Worm (Caenorhabditis elegans): Measurements from ENCODE around the gene H01M10.1.

H01M10.1 gene

ce11 chrX:2604358-2605016, 24.1 kb upstream of the H01M10.1 start:
- TF ChIP-seq pag-3 (tag; optimal IDR thresholded peaks at IDR 0.05; ENCODE audit: borderline replicate concordance) (no peak), pha-2 (tag; optimal IDR thresholded peaks at IDR 0.05) (no peak), ceh-24 (tag; optimal IDR thresholded peaks at IDR 0.05) (no peak), nhr-11 (tag; optimal IDR thresholded peaks at IDR 0.05) (no peak), unc-55 (GFP tag; optimal IDR thresholded peaks at IDR 0.05) (no peak), unc-86 (tag; optimal IDR thresholded peaks at IDR 0.05) (no peak), fkh-6 (tag; optimal IDR thresholded peaks at IDR 0.05) (no peak), lim-6 (tag; optimal IDR thresholded peaks at IDR 0.05) (no peak), mec-3 (tag; optimal IDR thresholded peaks at IDR 0.05; ENCODE audit: borderline replicate concordance) (no peak), hlh-6 (tag; optimal IDR thresholded peaks at IDR 0.05) (no peak), C38D4.7 (GFP tag; optimal IDR thresholded peaks at IDR 0.05) (no peak), F13H6.1 (tag; optimal IDR thresholded peaks at IDR 0.05) (no peak), dmd-4 (tag; optimal IDR thresholded peaks at IDR 0.05; ENCODE audit: borderline replicate concordance) (no peak), gmeb-2 (tag; optimal IDR thresholded peaks at IDR 0.05) (no peak), ztf-16 (tag; optimal IDR thresholded peaks at IDR 0.05) (no peak), ceh-22 (tag; optimal IDR thresholded peaks at IDR 0.05) (no peak), elt-4 (tag; optimal IDR thresholded peaks at IDR 0.05) (no peak), eyg-1 (tag; optimal IDR thresholded peaks at IDR 0.05) (no peak)

- TF ChIP-seq pha-4 (tag; optimal IDR thresholded peaks at IDR 0.05), result no peak
- peak; percentile 23 for TF ChIP-seq unc-42 (tag; optimal IDR thresholded peaks at IDR 0.05)
These were observed 20.8 kb upstream of the H01M10.1 start for ce11 chrX:2601025-2601705.

- TF ChIP-seq ceh-31 (tag; optimal IDR thresholded peaks at IDR 0.05) (peak; percentile 78), unc-86 (tag; optimal IDR thresholded peaks at IDR 0.05) (no peak), C38D4.7 (GFP tag; optimal IDR thresholded peaks at IDR 0.05) (peak; percentile 14), ceh-14 (tag; optimal IDR thresholded peaks at IDR 0.05) (peak; percentile 74), hlh-8 (tag; optimal IDR thresholded peaks at IDR 0.05) (no peak), ama-1 (optimal IDR thresholded peaks at IDR 0.05) (no peak), K02D7.2 (tag; optimal IDR thresholded peaks at IDR 0.05) (no peak), gmeb-2 (tag; optimal IDR thresholded peaks at IDR 0.05) (no peak), madf-2 (tag; optimal IDR thresholded peaks at IDR 0.05) (no peak), unc-42 (tag; optimal IDR thresholded peaks at IDR 0.05) (peak; percentile 75), unc-55 (GFP tag; optimal IDR thresholded peaks at IDR 0.05) (peak; percentile 24), ceh-22 (tag; optimal IDR thresholded peaks at IDR 0.05) (no peak), sdc-2 (tag; optimal IDR thresholded peaks at IDR 0.05) (peak; percentile 2), C08G9.2 (tag; optimal IDR thresholded peaks at IDR 0.05) (peak; percentile 40), ceh-34 (tag; optimal IDR thresholded peaks at IDR 0.05) (peak; percentile 53), elt-2 (tag; optimal IDR thresholded peaks at IDR 0.05) (no peak), ceh-48 (tag; optimal IDR thresholded peaks at IDR 0.05) (no peak), ets-4 (tag; optimal IDR thresholded peaks at IDR 0.05) (no peak), rnt-1 (tag; optimal IDR thresholded peaks at IDR 0.05) (peak; percentile 72), sox-2 (GFP tag; IDR thresholded peaks at IDR 0.05) (no peak), ceh-18 (tag; optimal IDR thresholded peaks at IDR 0.05) (peak; percentile 93), pha-4 (tag; optimal IDR thresholded peaks at IDR 0.05) (no peak), ceh-19 (GFP tag; optimal IDR thresholded peaks at IDR 0.05) (no peak), pag-3 (tag; optimal IDR thresholded peaks at IDR 0.05; ENCODE audit: borderline replicate concordance) (no peak), ttx-3 (tag; optimal IDR thresholded peaks at IDR 0.05) (no peak), tbx-2 (tag; optimal IDR thresholded peaks at IDR 0.05) (peak; percentile 65), F13H6.1 (tag; optimal IDR thresholded peaks at IDR 0.05) (peak; percentile 37), syd-9 (tag; optimal IDR thresholded peaks at IDR 0.05) (peak; percentile 54), nfya-1 (tag; optimal IDR thresholded peaks at IDR 0.05) (peak; percentile 61), fkh-6 (tag; optimal IDR thresholded peaks at IDR 0.05) (peak; percentile 37), hlh-6 (tag; optimal IDR thresholded peaks at IDR 0.05) (peak; percentile 74), fax-1 (tag; optimal IDR thresholded peaks at IDR 0.05) (peak; percentile 16), ceh-2 (tag; optimal IDR thresholded peaks at IDR 0.05) (no peak)
These were observed 18.5 kb upstream of the H01M10.1 start for ce11 chrX:2598833-2599279.

All from whole organism, late embryonic.